Fruit fly (Drosophila melanogaster) whole organism, prepupa: ENCODE measurements around the gene CG3168.
A peak's percentile ranks its signal among the peaks of the same experiment; 100 is the strongest.

ENCODE experiments used
- Blimp-1 ChIP-seq: fragments of 200-800 bp; sonication (Bioruptor generic); optimal IDR thresholded peaks from 3 replicates; lab custom pipeline; 2017; ENCODE audit warnings: missing biosample characterization, missing genetic modification characterization, mild to moderate bottlenecking, moderate library complexity, missing genetic modification reagents
- CG10631 ChIP-seq: fragments of 200-800 bp; sonication (Bioruptor generic); optimal IDR thresholded peaks from 2 replicates; lab custom pipeline; 2016; ENCODE audit warnings: missing biosample characterization, missing genetic modification characterization
- CG11294 ChIP-seq: fragments of 200-800 bp; sonication (Bioruptor generic); IDR thresholded peaks from 2 replicates; pipeline ENCODE4 v1.3.6; 2022; ENCODE audit warnings: missing biosample characterization, missing genetic modification characterization
- CG11762 ChIP-seq: fragments of 200-800 bp; sonication (Bioruptor generic); optimal IDR thresholded peaks from 3 replicates; lab custom pipeline; 2016; ENCODE audit warnings: missing biosample characterization, missing genetic modification characterization; ENCODE audit not compliant: insufficient read depth
- CG11902 ChIP-seq: fragments of 200-800 bp; sonication (Bioruptor generic); optimal IDR thresholded peaks from 3 replicates; lab custom pipeline; 2016; ENCODE audit warnings: missing biosample characterization, missing genetic modification characterization
- CG1621 ChIP-seq: fragments of 200-800 bp; sonication (Bioruptor generic); optimal IDR thresholded peaks from 3 replicates; lab custom pipeline; 2018; ENCODE audit warnings: missing biosample characterization, mild to moderate bottlenecking, missing genetic modification characterization
- CG16779 ChIP-seq: fragments of 200-800 bp; sonication (Bioruptor generic); optimal IDR thresholded peaks from 3 replicates; lab custom pipeline; 2017; ENCODE audit warnings: missing biosample characterization, mild to moderate bottlenecking, missing genetic modification characterization
- CG3032 ChIP-seq: fragments of 200-800 bp; optimal IDR thresholded peaks from 2 replicates; lab custom pipeline; 2019; ENCODE audit warnings: missing biosample characterization, mild to moderate bottlenecking, missing genetic modification characterization, moderate library complexity
- CG31627 ChIP-seq: fragments of 200-800 bp; sonication (Bioruptor generic); optimal IDR thresholded peaks from 3 replicates; lab custom pipeline; 2016; ENCODE audit warnings: missing biosample characterization, missing genetic modification characterization
- CG32006 ChIP-seq: fragments of 200-800 bp; sonication (Bioruptor generic); optimal IDR thresholded peaks from 3 replicates; lab custom pipeline; 2017; ENCODE audit warnings: missing biosample characterization, mild to moderate bottlenecking, missing genetic modification characterization
- CG34406 ChIP-seq: fragments of 200-800 bp; sonication (Bioruptor generic); optimal IDR thresholded peaks from 3 replicates; lab custom pipeline; 2016; ENCODE audit warnings: missing biosample characterization, missing genetic modification characterization
- CG3919 ChIP-seq: fragments of 200-800 bp; sonication (Bioruptor generic); optimal IDR thresholded peaks from 3 replicates; lab custom pipeline; 2016; ENCODE audit warnings: missing biosample characterization, missing genetic modification characterization
- CG6276 ChIP-seq: fragments of 200-800 bp; sonication (Bioruptor generic); optimal IDR thresholded peaks from 2 replicates; lab custom pipeline; 2017; ENCODE audit warnings: missing biosample characterization, mild to moderate bottlenecking, missing genetic modification characterization
- CG6792 ChIP-seq: fragments of 200-800 bp; sonication (Bioruptor generic); optimal IDR thresholded peaks from 3 replicates; lab custom pipeline; 2016; ENCODE audit warnings: missing biosample characterization, missing genetic modification characterization
- CG7368 ChIP-seq: fragments of 200-800 bp; sonication (Bioruptor generic); optimal IDR thresholded peaks from 3 replicates; lab custom pipeline; 2016; ENCODE audit warnings: missing biosample characterization, missing genetic modification characterization
- CG8119 ChIP-seq: fragments of 200-800 bp; sonication (Bioruptor generic); IDR thresholded peaks from 3 replicates; pipeline ENCODE4 v1.3.6; 2022; ENCODE audit warnings: missing biosample characterization, missing genetic modification characterization
- CG8319 ChIP-seq: fragments of 200-800 bp; sonication (Bioruptor generic); optimal IDR thresholded peaks from 3 replicates; lab custom pipeline; 2016; ENCODE audit warnings: missing biosample characterization, missing genetic modification characterization
- CG8632 ChIP-seq: fragments of 200-800 bp; sonication (Bioruptor generic); optimal IDR thresholded peaks from 3 replicates; lab custom pipeline; 2016; ENCODE audit warnings: missing biosample characterization, missing genetic modification characterization
- Eip75B ChIP-seq: fragments of 200-800 bp; sonication (Bioruptor generic); optimal IDR thresholded peaks from 3 replicates; lab custom pipeline; 2016; ENCODE audit warnings: missing biosample characterization, missing genetic modification characterization
- Eip78C ChIP-seq: fragments of 200-800 bp; sonication (Bioruptor generic); peaks from one replicate; lab custom pipeline; 2016; ENCODE audit warnings: missing biosample characterization, missing genetic modification characterization
- Eip93F ChIP-seq: fragments of 200-800 bp; sonication (Bioruptor generic); optimal IDR thresholded peaks from 2 replicates; lab custom pipeline; 2016; ENCODE audit warnings: missing biosample characterization, mild to moderate bottlenecking, missing genetic modification characterization
- Ets21C ChIP-seq: fragments of 200-800 bp; sonication (Bioruptor generic); optimal IDR thresholded peaks from 3 replicates; lab custom pipeline; 2016; ENCODE audit warnings: missing biosample characterization, missing genetic modification characterization
- Gug ChIP-seq: fragments of 200-800 bp; sonication (Bioruptor generic); IDR thresholded peaks from 2 replicates; pipeline ENCODE4 v1.3.6; 2022; ENCODE audit warnings: missing biosample characterization, missing genetic modification characterization
- Hr39 ChIP-seq: fragments of 200-800 bp; sonication (Bioruptor generic); optimal IDR thresholded peaks from 2 replicates; lab custom pipeline; 2016; ENCODE audit warnings: missing biosample characterization, missing genetic modification characterization
- Hr4 ChIP-seq: fragments of 200-800 bp; sonication (Bioruptor generic); optimal IDR thresholded peaks from 3 replicates; lab custom pipeline; 2016; ENCODE audit warnings: missing biosample characterization, missing genetic modification characterization
- Lpt ChIP-seq: fragments of 200-800 bp; sonication (Bioruptor generic); optimal IDR thresholded peaks from 3 replicates; lab custom pipeline; 2016; ENCODE audit warnings: missing biosample characterization, missing genetic modification characterization
- Met ChIP-seq: fragments of 200-800 bp; sonication (Bioruptor generic); optimal IDR thresholded peaks from 3 replicates; lab custom pipeline; 2016; ENCODE audit warnings: missing biosample characterization, missing genetic modification characterization
- Smox ChIP-seq: fragments of 200-800 bp; sonication (Bioruptor generic); optimal IDR thresholded peaks from 3 replicates; lab custom pipeline; 2016; ENCODE audit warnings: missing biosample characterization, missing genetic modification characterization
- Sox14 ChIP-seq: fragments of 200-800 bp; sonication (Bioruptor generic); optimal IDR thresholded peaks from 3 replicates; lab custom pipeline; 2016; ENCODE audit warnings: missing biosample characterization, missing genetic modification characterization
- Sox15 ChIP-seq: fragments of 200-800 bp; sonication (Bioruptor generic); optimal IDR thresholded peaks from 3 replicates; lab custom pipeline; 2016; ENCODE audit warnings: missing biosample characterization, missing genetic modification characterization
- achi ChIP-seq: fragments of 200-800 bp; sonication (Bioruptor generic); optimal IDR thresholded peaks from 3 replicates; lab custom pipeline; 2016; ENCODE audit warnings: missing biosample characterization, missing genetic modification characterization
- acj6 ChIP-seq: fragments of 200-800 bp; sonication (Bioruptor generic); optimal IDR thresholded peaks from 3 replicates; lab custom pipeline; 2016; ENCODE audit warnings: missing biosample characterization, missing genetic modification characterization
- cyc ChIP-seq: fragments of 200-800 bp; sonication (Bioruptor generic); optimal IDR thresholded peaks from 3 replicates; lab custom pipeline; 2016; ENCODE audit warnings: missing biosample characterization, missing genetic modification characterization
- dac ChIP-seq: fragments of 200-800 bp; sonication (Bioruptor generic); optimal IDR thresholded peaks from 2 replicates; lab custom pipeline; 2017; ENCODE audit warnings: missing biosample characterization, mild to moderate bottlenecking, missing genetic modification characterization
- dsx ChIP-seq: fragments of 200-800 bp; optimal IDR thresholded peaks from 3 replicates; lab custom pipeline; 2019; ENCODE audit warnings: missing biosample characterization, mild to moderate bottlenecking, missing genetic modification characterization, moderate library complexity; ENCODE audit not compliant: poor library complexity, severe bottlenecking
- eg ChIP-seq: fragments of 200-800 bp; sonication (Bioruptor generic); IDR thresholded peaks from 3 replicates; pipeline ENCODE4 v1.3.6; 2022; ENCODE audit warnings: missing biosample characterization, missing genetic modification characterization
- esn ChIP-seq: fragments of 200-800 bp; sonication (Bioruptor generic); optimal IDR thresholded peaks from 2 replicates; lab custom pipeline; 2016; ENCODE audit warnings: missing biosample characterization, mild to moderate bottlenecking, missing genetic modification characterization, moderate library complexity
- fd59A ChIP-seq: fragments of 200-800 bp; sonication (Bioruptor generic); optimal IDR thresholded peaks from 2 replicates; lab custom pipeline; 2017; ENCODE audit warnings: missing biosample characterization, mild to moderate bottlenecking, missing genetic modification characterization, missing genetic modification reagents
- fd85E ChIP-seq: fragments of 200-800 bp; sonication (Bioruptor generic); optimal IDR thresholded peaks from 3 replicates; lab custom pipeline; 2016; ENCODE audit warnings: missing biosample characterization, missing genetic modification characterization
- lz ChIP-seq: fragments of 200-800 bp; sonication (Bioruptor generic); optimal IDR thresholded peaks from 3 replicates; lab custom pipeline; 2016; ENCODE audit warnings: missing biosample characterization, missing genetic modification characterization
- net ChIP-seq: fragments of 200-800 bp; sonication (Bioruptor generic); optimal IDR thresholded peaks from 3 replicates; lab custom pipeline; 2016; ENCODE audit warnings: missing biosample characterization, missing genetic modification characterization
- pdm3 ChIP-seq: fragments of 200-800 bp; sonication (Bioruptor generic); optimal IDR thresholded peaks from 3 replicates; lab custom pipeline; 2016; ENCODE audit warnings: missing biosample characterization, missing genetic modification characterization
- salr ChIP-seq, 2 experiments: fragments of 200-800 bp; sonication (Bioruptor generic); optimal IDR thresholded peaks; 3 replicates each; lab custom pipeline; 2016 to 2018; ENCODE audit warnings: missing biosample characterization in 2 of 2, missing genetic modification characterization in 2 of 2, mild to moderate bottlenecking in 1 of 2
- spab ChIP-seq: fragments of 200-800 bp; sonication (Bioruptor generic); optimal IDR thresholded peaks from 2 replicates; lab custom pipeline; 2017; ENCODE audit warnings: missing biosample characterization, mild to moderate bottlenecking, missing genetic modification characterization, missing genetic modification reagents
- ss ChIP-seq, 2 experiments: fragments of 200-800 bp; sonication (Bioruptor generic); optimal IDR thresholded peaks; 2 replicates in 1 of 2; 3 replicates in 1 of 2; lab custom pipeline; 2017 to 2018; ENCODE audit warnings: mild to moderate bottlenecking in 2 of 2, missing biosample characterization in 2 of 2, missing genetic modification characterization in 2 of 2, moderate library complexity in 1 of 2
- svp ChIP-seq: fragments of 200-800 bp; sonication (Bioruptor generic); peaks from one replicate; lab custom pipeline; 2016; ENCODE audit warnings: missing biosample characterization, missing genetic modification characterization
- topi ChIP-seq: fragments of 200-800 bp; sonication (Bioruptor generic); optimal IDR thresholded peaks from 3 replicates; lab custom pipeline; 2016; ENCODE audit warnings: missing biosample characterization, missing genetic modification characterization
- vri ChIP-seq: fragments of 200-800 bp; sonication (Bioruptor generic); optimal IDR thresholded peaks from 3 replicates; lab custom pipeline; 2016; ENCODE audit warnings: missing biosample characterization, mild to moderate bottlenecking, missing genetic modification characterization

CG3168 gene

DNA sequence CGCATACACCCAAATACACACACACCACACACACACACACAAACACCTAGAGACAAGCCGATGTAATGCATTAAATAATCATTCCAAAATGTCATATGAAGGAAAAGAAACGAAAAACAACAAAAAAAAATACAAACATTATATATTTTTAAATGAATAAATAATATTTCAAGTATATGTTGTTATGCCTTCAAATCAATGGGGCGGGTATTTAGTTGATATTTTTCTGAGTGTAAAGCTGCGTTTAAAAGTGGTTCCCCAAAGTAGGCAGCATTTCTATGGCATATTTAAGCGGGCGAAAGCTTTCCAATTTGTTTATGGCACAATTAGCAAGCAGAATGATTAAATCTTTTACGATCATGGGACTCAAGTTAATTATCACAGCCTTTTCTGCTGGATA lies 20.5 kb downstream of the CG3168 start (continued):
- TF ChIP-seq CG31627 (GFP tag; lab: Kevin White, UChicago): no peak
- no peak for TF ChIP-seq lz (GFP tag; lab: Kevin White, UChicago)
- TF ChIP-seq Ets21C (GFP tag; lab: Kevin White, UChicago): no peak
- no peak for TF ChIP-seq CG6792 (GFP tag; lab: Kevin White, UChicago)
- TF ChIP-seq CG11294: no peak
- TF ChIP-seq CG6276: no peak
- TF ChIP-seq Eip75B (GFP tag; lab: Kevin White, UChicago): no peak
- TF ChIP-seq CG32006: no peak

- TF ChIP-seq CG7368 (GFP tag; lab: Kevin White, UChicago): no peak
Measured at dm6 chrX:6716170-6716569, 23.6 kb downstream of the CG3168 start.

- TF ChIP-seq dsx (GFP tag; lab: Kevin White, UChicago): peak; percentile 73
- peak; percentile 86 for TF ChIP-seq Sox14
- peak; percentile 62 for TF ChIP-seq CG34406 (GFP tag; lab: Kevin White, UChicago)
- peak; percentile 55 to 88 for TF ChIP-seq salr (GFP tag; optimal IDR thresholded peaks at IDR 0.05; lab: Kevin White, UChicago)
- TF ChIP-seq fd59A: peak; percentile 71
- TF ChIP-seq Sox15: peak; percentile 31
- peak; percentile 60 for TF ChIP-seq vri (GFP tag; lab: Kevin White, UChicago)
- no peak for TF ChIP-seq Eip93F (GFP tag; lab: Kevin White, UChicago)
- peak; percentile 65 for TF ChIP-seq topi (GFP tag; lab: Kevin White, UChicago)
- TF ChIP-seq Blimp-1 (GFP tag; lab: Kevin White, UChicago): no peak
- peak; percentile 81 for TF ChIP-seq achi
- TF ChIP-seq Smox (GFP tag; lab: Kevin White, UChicago): peak; percentile 64
- TF ChIP-seq ss (GFP tag; optimal IDR thresholded peaks at IDR 0.05; lab: Kevin White, UChicago): peak; percentile 70 to 76
- TF ChIP-seq CG10631 (GFP tag; lab: Kevin White, UChicago): peak; percentile 83
- peak; percentile 63 for TF ChIP-seq spab (GFP tag; lab: Kevin White, UChicago)
- peak; percentile 73 for TF ChIP-seq lz (GFP tag; lab: Kevin White, UChicago)
- TF ChIP-seq CG8632 (GFP tag; lab: Kevin White, UChicago): peak; percentile 60
- TF ChIP-seq CG7368 (GFP tag; lab: Kevin White, UChicago): peak; percentile 78
- peak; percentile 66 for TF ChIP-seq CG11762
- TF ChIP-seq pdm3 (GFP tag; lab: Kevin White, UChicago): peak; percentile 85
- peak; percentile 91 for TF ChIP-seq dac
- TF ChIP-seq Met (GFP tag; lab: Kevin White, UChicago): peak; percentile 70
- TF ChIP-seq CG6792 (GFP tag; lab: Kevin White, UChicago): peak; percentile 76
- TF ChIP-seq CG8319 (GFP tag; lab: Kevin White, UChicago): peak; percentile 54
- peak; percentile 79 for TF ChIP-seq acj6 (GFP tag; lab: Kevin White, UChicago)
- peak; percentile 85 for TF ChIP-seq CG16779
- TF ChIP-seq CG3032 (tag; lab: Kevin White, UChicago): peak; percentile 69
- TF ChIP-seq svp: peak; percentile 71
- peak; percentile 86 for TF ChIP-seq CG11294
- TF ChIP-seq CG8119: peak; percentile 94
- TF ChIP-seq Lpt (GFP tag; lab: Kevin White, UChicago): peak; percentile 90
- peak; percentile 40 for TF ChIP-seq CG11902 (GFP tag; lab: Kevin White, UChicago)
- peak; percentile 88 for TF ChIP-seq net (GFP tag; lab: Kevin White, UChicago)
- TF ChIP-seq CG32006: peak; percentile 97
- peak; percentile 94 for TF ChIP-seq eg (GFP tag; lab: Robert Waterston, UW)
- TF ChIP-seq Hr4 (GFP tag; lab: Kevin White, UChicago): peak; percentile 93
- TF ChIP-seq Gug (GFP tag; lab: Robert Waterston, UW): peak; percentile 88
- TF ChIP-seq fd85E (GFP tag; lab: Kevin White, UChicago): no peak
- peak; percentile 69 for TF ChIP-seq cyc (GFP tag; lab: Kevin White, UChicago)
- peak; percentile 59 for TF ChIP-seq Hr39 (GFP tag; lab: Kevin White, UChicago)
- peak; percentile 78 for TF ChIP-seq CG1621
- TF ChIP-seq esn: peak; percentile 73
- peak; percentile 94 for TF ChIP-seq Eip78C (GFP tag; lab: Kevin White, UChicago)
- peak; percentile 84 for TF ChIP-seq CG3919 (GFP tag; lab: Kevin White, UChicago)
Measured at dm6 chrX:6711295-6711694, 28.5 kb downstream of the CG3168 start.
